Worm (Caenorhabditis elegans) whole organism, young adult: ENCODE data around the gene ttr-8.

Source experiments
- B0261.1 ChIP-seq: sonication (generic microtip); optimal IDR thresholded peaks from 2 replicates; lab custom pipeline; 2016; ENCODE audit warnings: mild to moderate bottlenecking, missing genetic modification characterization, moderate library complexity, missing compliant biosample characterization
- B0336.3 ChIP-seq: fragments of 200-800 bp; sonication (Bioruptor generic); IDR thresholded peaks from 2 replicates; pipeline ENCODE4 v1.3.6; 2022; ENCODE audit warnings: missing genetic modification characterization, missing compliant biosample characterization
- C17E4.6 ChIP-seq: fragments of 200-800 bp; sonication (Bioruptor generic); IDR thresholded peaks from 2 replicates; pipeline ENCODE4 v1.3.6; 2022; ENCODE audit warnings: missing genetic modification reagents, missing genetic modification characterization, missing compliant biosample characterization
- D2030.7 ChIP-seq: fragments of 200-800 bp; sonication (Bioruptor generic); IDR thresholded peaks from 2 replicates; pipeline ENCODE4 v1.3.6; 2022; ENCODE audit warnings: missing genetic modification reagents, missing genetic modification characterization, missing compliant biosample characterization
- F10E7.11 ChIP-seq: sonication (generic microtip); optimal IDR thresholded peaks from 2 replicates; lab custom pipeline; 2017; ENCODE audit warnings: mild to moderate bottlenecking, missing genetic modification characterization, moderate library complexity, missing compliant biosample characterization
- F23B12.7 ChIP-seq: sonication (generic microtip); optimal IDR thresholded peaks from 2 replicates; lab custom pipeline; 2017; ENCODE audit warnings: missing genetic modification characterization, mild to moderate bottlenecking, missing compliant biosample characterization, antibody characterized with exemption, moderate library complexity; ENCODE audit not compliant: insufficient read depth
- F33H1.4 ChIP-seq: fragments of 200-800 bp; sonication (Bioruptor generic); IDR thresholded peaks from 2 replicates; pipeline ENCODE4 v1.3.6; 2022; ENCODE audit warnings: missing genetic modification reagents, missing genetic modification characterization, missing compliant biosample characterization
- F49E8.2 ChIP-seq: sonication (generic microtip); optimal IDR thresholded peaks from 3 replicates; lab custom pipeline; 2017; ENCODE audit warnings: missing genetic modification characterization, mild to moderate bottlenecking, missing compliant biosample characterization, antibody characterized with exemption, moderate library complexity; ENCODE audit not compliant: insufficient read depth
- Y56A3A.18 ChIP-seq: fragments of 200-800 bp; sonication (Bioruptor generic); IDR thresholded peaks from 2 replicates; pipeline ENCODE4 v1.3.6; 2022; ENCODE audit warnings: missing genetic modification reagents, missing genetic modification characterization, missing compliant biosample characterization
- Y79H2A.3 ChIP-seq: fragments of 200-800 bp; sonication (Bioruptor generic); conservative IDR thresholded peaks from 2 replicates; pipeline ENCODE4 v1.3.6; 2022; ENCODE audit warnings: missing genetic modification reagents, missing genetic modification characterization, missing compliant biosample characterization
- ZK185.1 ChIP-seq: sonication (generic microtip); optimal IDR thresholded peaks from 2 replicates; lab custom pipeline; 2016; ENCODE audit warnings: mild to moderate bottlenecking, missing genetic modification characterization, missing compliant biosample characterization; ENCODE audit not compliant: poor library complexity, severe bottlenecking
- akir-1 ChIP-seq: fragments of 200-800 bp; sonication (Bioruptor generic); optimal IDR thresholded peaks from 2 replicates; lab custom pipeline; 2018; ENCODE audit warnings: mild to moderate bottlenecking, missing genetic modification characterization, moderate library complexity, missing compliant biosample characterization
- atf-7 ChIP-seq: sonication (generic microtip); optimal IDR thresholded peaks from 2 replicates; lab custom pipeline; 2017; ENCODE audit warnings: mild to moderate bottlenecking, missing genetic modification characterization, missing compliant biosample characterization
- attf-3 ChIP-seq: fragments of 200-800 bp; sonication (Bioruptor generic); conservative IDR thresholded peaks from 2 replicates; pipeline ENCODE4 v1.3.6; 2022; ENCODE audit warnings: missing genetic modification reagents, missing genetic modification characterization, missing compliant biosample characterization
- ceh-100 ChIP-seq: fragments of 200-800 bp; sonication (Bioruptor generic); IDR thresholded peaks from 2 replicates; pipeline ENCODE4 v1.3.6; 2022; ENCODE audit warnings: missing genetic modification reagents, missing genetic modification characterization, missing compliant biosample characterization
- die-1 ChIP-seq: sonication (generic microtip); optimal IDR thresholded peaks from 2 replicates; lab custom pipeline; 2016; ENCODE audit warnings: missing genotype, mild to moderate bottlenecking, missing genetic modification characterization, missing compliant biosample characterization
- dpl-1 ChIP-seq: fragments of 150-350 bp; optimal IDR thresholded peaks from 2 replicates; lab custom pipeline; 2014; ENCODE audit warnings: missing biosample characterization, missing genetic modification reagents, missing genetic modification characterization
- egl-18 ChIP-seq: fragments of 200-800 bp; sonication (Bioruptor generic); IDR thresholded peaks from 2 replicates; pipeline ENCODE4 v1.3.6; 2022; ENCODE audit warnings: missing genetic modification reagents, missing genetic modification characterization, missing compliant biosample characterization
- egl-44 ChIP-seq: fragments of 200-800 bp; sonication (Bioruptor generic); IDR thresholded peaks from 2 replicates; pipeline ENCODE4 v1.3.6; 2022; ENCODE audit warnings: missing genetic modification reagents, missing genetic modification characterization, missing compliant biosample characterization
- ekl-4 ChIP-seq: fragments of 200-800 bp; sonication (Bioruptor generic); IDR thresholded peaks from 2 replicates; pipeline ENCODE4 v1.3.6; 2022; ENCODE audit warnings: missing genetic modification reagents, missing genetic modification characterization, missing compliant biosample characterization
- fkh-3 ChIP-seq: sonication (generic microtip); optimal IDR thresholded peaks from 2 replicates; lab custom pipeline; 2016; ENCODE audit warnings: mild to moderate bottlenecking, missing genetic modification characterization, missing compliant biosample characterization
- him-1 ChIP-seq: sonication (generic microtip); optimal IDR thresholded peaks from 2 replicates; lab custom pipeline; 2016; ENCODE audit warnings: missing genotype, missing genetic modification reagents, missing genetic modification characterization, missing compliant biosample characterization
- hrde-1 ChIP-seq: sonication (generic microtip); optimal IDR thresholded peaks from 2 replicates; lab custom pipeline; 2016; ENCODE audit warnings: missing genetic modification characterization, mild to moderate bottlenecking, missing compliant biosample characterization, moderate library complexity, missing genotype, missing genetic modification reagents, borderline replicate concordance
- hsf-1 ChIP-seq: fragments of 200-800 bp; sonication (Bioruptor generic); IDR thresholded peaks from 2 replicates; pipeline ENCODE4 v1.3.6; 2022; ENCODE audit warnings: missing genetic modification reagents, missing genetic modification characterization, missing compliant biosample characterization
- lin-26 ChIP-seq: fragments of 200-800 bp; sonication (Bioruptor generic); IDR thresholded peaks from 2 replicates; pipeline ENCODE4 v1.3.6; 2022; ENCODE audit warnings: missing genetic modification reagents, missing genetic modification characterization, missing compliant biosample characterization
- lin-40 ChIP-seq: sonication (generic microtip); optimal IDR thresholded peaks from 2 replicates; lab custom pipeline; 2016; ENCODE audit warnings: missing genetic modification characterization, mild to moderate bottlenecking, missing compliant biosample characterization, missing genotype, missing genetic modification reagents
- lin-54 ChIP-seq: fragments of 200-800 bp; sonication (Bioruptor generic); optimal IDR thresholded peaks from 2 replicates; lab custom pipeline; 2018; ENCODE audit warnings: mild to moderate bottlenecking, missing genetic modification characterization, missing compliant biosample characterization
- lsl-1 ChIP-seq: fragments of 200-800 bp; sonication (Bioruptor generic); optimal IDR thresholded peaks from 2 replicates; lab custom pipeline; 2018; ENCODE audit warnings: mild to moderate bottlenecking, missing genetic modification characterization, moderate library complexity, missing compliant biosample characterization
- madf-3 ChIP-seq: fragments of 200-800 bp; sonication (Bioruptor generic); IDR thresholded peaks from 2 replicates; pipeline ENCODE4 v1.3.6; 2022; ENCODE audit warnings: missing genetic modification reagents, missing genetic modification characterization, missing compliant biosample characterization
- madf-6 ChIP-seq: fragments of 200-800 bp; sonication (Bioruptor generic); IDR thresholded peaks from 2 replicates; pipeline ENCODE4 v1.3.6; 2022; ENCODE audit warnings: missing genetic modification reagents, missing genetic modification characterization, missing compliant biosample characterization
- mcd-1 ChIP-seq: fragments of 200-800 bp; sonication (Bioruptor generic); IDR thresholded peaks from 2 replicates; pipeline ENCODE4 v1.3.6; 2022; ENCODE audit warnings: missing genetic modification reagents, missing genetic modification characterization, missing compliant biosample characterization
- nhr-80 ChIP-seq: sonication (generic microtip); optimal IDR thresholded peaks from 2 replicates; lab custom pipeline; 2016; ENCODE audit warnings: missing genetic modification characterization, missing compliant biosample characterization
- rcor-1 ChIP-seq: fragments of 200-800 bp; sonication (Bioruptor generic); IDR thresholded peaks from 2 replicates; pipeline ENCODE4 v1.3.6; 2022; ENCODE audit warnings: missing genetic modification reagents, missing genetic modification characterization, missing compliant biosample characterization
- snpc-3.4 ChIP-seq: sonication (generic microtip); optimal IDR thresholded peaks from 2 replicates; lab custom pipeline; 2017; ENCODE audit warnings: missing genetic modification characterization, mild to moderate bottlenecking, missing compliant biosample characterization, antibody characterized with exemption, moderate library complexity, missing genotype, missing genetic modification reagents
- snpc-4 ChIP-seq, 5 experiments: fragments of 150-350 bp in 1 of 5; sonication (generic microtip) in 4 of 5; optimal IDR thresholded peaks; 2 replicates each; lab custom pipeline; 2014 to 2018; ENCODE audit warnings: missing genetic modification characterization in 5 of 5, missing biosample characterization in 3 of 5, antibody characterized with exemption in 2 of 5, mild to moderate bottlenecking in 2 of 5, missing compliant biosample characterization in 2 of 5, missing genotype in 2 of 5, moderate library complexity in 2 of 5, missing genetic modification reagents in 1 of 5
- tbp1 ChIP-seq: fragments of 200-800 bp; sonication (Bioruptor generic); optimal IDR thresholded peaks from 2 replicates; lab custom pipeline; 2018; ENCODE audit warnings: mild to moderate bottlenecking, missing genetic modification characterization, missing compliant biosample characterization
- tlf-1 ChIP-seq: fragments of 200-800 bp; sonication (Bioruptor generic); optimal IDR thresholded peaks from 2 replicates; lab custom pipeline; 2018; ENCODE audit warnings: mild to moderate bottlenecking, missing genetic modification characterization, missing compliant biosample characterization
- ztf-18 ChIP-seq: sonication (generic microtip); optimal IDR thresholded peaks from 2 replicates; lab custom pipeline; 2016; ENCODE audit warnings: missing genotype, mild to moderate bottlenecking, missing genetic modification characterization, missing compliant biosample characterization
- ztf-28 ChIP-seq: fragments of 200-800 bp; sonication (Bioruptor generic); IDR thresholded peaks from 2 replicates; pipeline ENCODE4 v1.3.6; 2022; ENCODE audit warnings: missing genetic modification reagents, missing genetic modification characterization, missing compliant biosample characterization

The ttr-8 gene

DNA sequence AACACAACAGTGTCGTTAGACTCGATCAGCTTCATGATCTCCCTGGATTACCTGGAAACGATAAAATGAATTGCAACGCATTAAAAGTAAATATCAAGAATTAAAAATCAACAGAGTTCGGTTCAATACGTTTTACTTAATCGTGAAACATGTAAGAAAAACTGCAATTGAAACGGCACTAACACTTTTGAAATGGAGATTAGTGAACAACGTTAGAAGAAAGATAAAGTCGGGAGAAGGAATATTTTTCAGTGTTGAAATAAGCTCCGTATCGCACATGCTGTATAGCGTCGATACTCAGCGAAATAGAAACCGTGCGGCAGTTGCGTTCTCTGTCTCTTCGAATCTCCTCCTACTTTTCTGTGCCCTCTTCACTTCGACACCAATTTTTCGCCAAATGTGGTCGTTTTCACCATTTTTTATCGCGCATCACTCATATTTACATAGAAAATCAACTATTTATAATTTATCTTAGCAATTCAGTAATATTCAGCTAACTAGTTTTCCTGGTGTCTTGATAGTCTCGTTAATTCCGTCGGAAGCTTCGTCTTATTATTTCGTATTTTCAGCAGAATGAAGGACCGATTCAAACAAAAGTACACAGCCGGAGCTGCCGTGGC is 7.7 kb upstream of the ttr-8 start, which contains the start of the genes rpl-9 and lpd-7 (continued):
- TF ChIP-seq tbp1 (GFP tag; lab: Kevin White, UChicago), result peak; percentile 22
- peak; percentile 24 for TF ChIP-seq lin-54 (GFP tag; lab: Kevin White, UChicago)
- TF ChIP-seq ztf-18 (tag; lab: Kevin White, UChicago), result peak; percentile 30
- no peak for TF ChIP-seq hrde-1 (tag; lab: Kevin White, UChicago)
- TF ChIP-seq Y79H2A.3, result no peak
- TF ChIP-seq fkh-3 (tag; lab: Kevin White, UChicago), result no peak
- TF ChIP-seq nhr-80 (tag; lab: Kevin White, UChicago), result peak; percentile 59
- peak; percentile 65; the same call in 1 of the 2 replicates for TF ChIP-seq attf-3 (GFP tag; lab: Robert Waterston, UW)
- peak; percentile 36; the same call in 1 of the 2 replicates for TF ChIP-seq mcd-1
- no peak for TF ChIP-seq B0261.1 (tag; lab: Kevin White, UChicago)
- peak; percentile 55; the same call in 1 of the 2 replicates for TF ChIP-seq ztf-28 (GFP tag; lab: Robert Waterston, UW)
- TF ChIP-seq ZK185.1 (tag; lab: Kevin White, UChicago), result no peak
- no peak for TF ChIP-seq egl-44
- peak; percentile 37; the same call in 1 of the 2 replicates for TF ChIP-seq F33H1.4
- TF ChIP-seq snpc-4 (GFP tag; optimal IDR thresholded peaks at IDR 0.05; lab: Kevin White, UChicago), result no peak
- peak in 2 of 4 experiments; percentile 27 to 75 for TF ChIP-seq snpc-4 (tag; optimal IDR thresholded peaks at IDR 0.05; lab: Kevin White, UChicago)
- peak; percentile 41 for TF ChIP-seq dpl-1 (GFP tag; lab: Kevin White, UChicago)
- TF ChIP-seq F23B12.7, result peak; percentile 75
- TF ChIP-seq madf-6 (GFP tag; lab: Robert Waterston, UW), result peak; percentile 15; the same call in 1 of the 2 replicates
- TF ChIP-seq lsl-1 (GFP tag; lab: Kevin White, UChicago), result peak; percentile 42

DNA sequence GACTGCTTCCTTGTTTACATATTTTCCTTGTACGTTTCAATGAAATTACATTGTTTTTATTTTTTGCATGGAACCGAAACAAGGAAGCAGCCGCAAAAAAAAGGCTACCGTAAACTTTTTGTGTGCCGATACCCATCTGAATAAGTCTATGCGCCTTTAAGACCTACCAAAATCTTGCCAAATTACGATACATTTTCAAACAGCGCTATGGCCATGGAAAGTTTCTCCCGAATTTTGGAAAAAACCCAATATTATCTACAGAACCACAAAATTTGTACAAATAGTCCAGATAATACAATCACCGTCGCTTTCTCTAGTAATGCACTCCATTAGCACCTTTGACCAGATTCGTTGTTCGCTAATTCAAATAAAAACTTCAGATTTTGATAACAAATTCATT is 6.6 kb upstream of the ttr-8 start:
- TF ChIP-seq snpc-3.4 (tag; lab: Kevin White, UChicago) (peak; percentile 13), Y56A3A.18 (GFP tag; lab: Robert Waterston, UW) (peak; percentile 78), hsf-1 (GFP tag; lab: Robert Waterston, UW) (no peak), lin-54 (GFP tag; lab: Kevin White, UChicago) (peak; percentile 49), him-1 (tag; lab: Kevin White, UChicago) (peak; percentile 51), egl-18 (GFP tag; lab: Robert Waterston, UW) (no peak), B0336.3 (peak; percentile 76), ceh-100 (peak; percentile 20; the same call in 1 of the 2 replicates), hrde-1 (tag; lab: Kevin White, UChicago) (peak; percentile 76), ekl-4 (peak; percentile 53; the same call in 1 of the 2 replicates), D2030.7 (peak; percentile 27; the same call in 1 of the 2 replicates), ztf-18 (tag; lab: Kevin White, UChicago) (peak; percentile 15), lsl-1 (GFP tag; lab: Kevin White, UChicago) (peak; percentile 54), madf-6 (GFP tag; lab: Robert Waterston, UW) (peak; percentile 56), tlf-1 (GFP tag; lab: Kevin White, UChicago) (peak; percentile 30), C17E4.6 (GFP tag; lab: Robert Waterston, UW) (0 out of 2 replicates have a peak, but pooled peaks have one; percentile 33), akir-1 (no peak), lin-26 (GFP tag; lab: Robert Waterston, UW) (no peak), die-1 (tag; lab: Kevin White, UChicago) (peak; percentile 19), lin-40 (tag; lab: Kevin White, UChicago) (no peak), snpc-4 (GFP tag; optimal IDR thresholded peaks at IDR 0.05; lab: Kevin White, UChicago) (peak; percentile 2), snpc-4 (tag; optimal IDR thresholded peaks at IDR 0.05; lab: Kevin White, UChicago) (peak in 1 of 4 experiments; percentile 48), atf-7 (no peak), madf-3 (GFP tag; lab: Robert Waterston, UW) (0 out of 2 replicates have a peak, but pooled peaks have one; percentile 31), F49E8.2 (peak; percentile 50), F10E7.11 (tag; lab: Kevin White, UChicago) (no peak), rcor-1 (peak; percentile 38)
